Worm (Caenorhabditis elegans): ENCODE results near the gene frpr-17.

ce11 chrX:14444701-14445100 is 38.8 kb downstream of the frpr-17 start, which contains the start of gene F23D12.4:
- TF ChIP-seq ccch-3 (GFP tag; optimal IDR thresholded peaks at IDR 0.05) (no peak), F33H1.4 (GFP tag; IDR thresholded peaks at IDR 0.05) (no peak), attf-6 (GFP tag; IDR thresholded peaks at IDR 0.05) (no peak), lsy-27 (tag; optimal IDR thresholded peaks at IDR 0.05; ENCODE audit: borderline replicate concordance, insufficient read depth) (no peak)

Data from whole organism, young adult.